Fruit fly (Drosophila melanogaster) whole organism, prepupa: ENCODE results near the gene rec.

Experiments used
- Blimp-1 ChIP-seq: fragments of 200-800 bp; sonication (Bioruptor generic); optimal IDR thresholded peaks from 3 replicates; lab custom pipeline; 2017; ENCODE audit warnings: missing biosample characterization, missing genetic modification characterization, mild to moderate bottlenecking, moderate library complexity, missing genetic modification reagents
- CG11294 ChIP-seq: fragments of 200-800 bp; sonication (Bioruptor generic); IDR thresholded peaks from 2 replicates; pipeline ENCODE4 v1.3.6; 2022; ENCODE audit warnings: missing biosample characterization, missing genetic modification characterization
- CG11762 ChIP-seq: fragments of 200-800 bp; sonication (Bioruptor generic); optimal IDR thresholded peaks from 3 replicates; lab custom pipeline; 2016; ENCODE audit warnings: missing biosample characterization, missing genetic modification characterization; ENCODE audit not compliant: insufficient read depth
- CG15336 ChIP-seq: fragments of 200-800 bp; sonication (Bioruptor generic); IDR thresholded peaks from 2 replicates; pipeline ENCODE4 v1.3.6; 2022; ENCODE audit warnings: missing biosample characterization, missing genetic modification characterization
- CG3032 ChIP-seq: fragments of 200-800 bp; optimal IDR thresholded peaks from 2 replicates; lab custom pipeline; 2019; ENCODE audit warnings: missing biosample characterization, mild to moderate bottlenecking, missing genetic modification characterization, moderate library complexity
- CG32006 ChIP-seq: fragments of 200-800 bp; sonication (Bioruptor generic); optimal IDR thresholded peaks from 3 replicates; lab custom pipeline; 2017; ENCODE audit warnings: missing biosample characterization, mild to moderate bottlenecking, missing genetic modification characterization
- CG34406 ChIP-seq: fragments of 200-800 bp; sonication (Bioruptor generic); optimal IDR thresholded peaks from 3 replicates; lab custom pipeline; 2016; ENCODE audit warnings: missing biosample characterization, missing genetic modification characterization
- CG4318 ChIP-seq: fragments of 200-800 bp; sonication (Bioruptor generic); optimal IDR thresholded peaks from 3 replicates; lab custom pipeline; 2017; ENCODE audit warnings: missing biosample characterization, mild to moderate bottlenecking, missing genetic modification characterization
- CG6163 ChIP-seq: fragments of 200-800 bp; sonication (Bioruptor generic); IDR thresholded peaks from 3 replicates; pipeline ENCODE4 v1.3.6; 2022; ENCODE audit warnings: missing biosample characterization, missing genetic modification characterization
- CG6276 ChIP-seq: fragments of 200-800 bp; sonication (Bioruptor generic); optimal IDR thresholded peaks from 2 replicates; lab custom pipeline; 2017; ENCODE audit warnings: missing biosample characterization, mild to moderate bottlenecking, missing genetic modification characterization
- CG6792 ChIP-seq: fragments of 200-800 bp; sonication (Bioruptor generic); optimal IDR thresholded peaks from 3 replicates; lab custom pipeline; 2016; ENCODE audit warnings: missing biosample characterization, missing genetic modification characterization
- CG6808 ChIP-seq: fragments of 200-800 bp; sonication (Bioruptor generic); optimal IDR thresholded peaks from 3 replicates; lab custom pipeline; 2017; ENCODE audit warnings: missing biosample characterization, missing genetic modification characterization, mild to moderate bottlenecking, moderate library complexity, missing genetic modification reagents
- CG6854 ChIP-seq: fragments of 200-800 bp; sonication (Bioruptor generic); optimal IDR thresholded peaks from 2 replicates; lab custom pipeline; 2017; ENCODE audit warnings: missing biosample characterization, mild to moderate bottlenecking, missing genetic modification characterization
- CG7368 ChIP-seq: fragments of 200-800 bp; sonication (Bioruptor generic); optimal IDR thresholded peaks from 3 replicates; lab custom pipeline; 2016; ENCODE audit warnings: missing biosample characterization, missing genetic modification characterization
- CG8119 ChIP-seq: fragments of 200-800 bp; sonication (Bioruptor generic); IDR thresholded peaks from 3 replicates; pipeline ENCODE4 v1.3.6; 2022; ENCODE audit warnings: missing biosample characterization, missing genetic modification characterization
- CG8319 ChIP-seq: fragments of 200-800 bp; sonication (Bioruptor generic); optimal IDR thresholded peaks from 3 replicates; lab custom pipeline; 2016; ENCODE audit warnings: missing biosample characterization, missing genetic modification characterization
- CG8632 ChIP-seq: fragments of 200-800 bp; sonication (Bioruptor generic); optimal IDR thresholded peaks from 3 replicates; lab custom pipeline; 2016; ENCODE audit warnings: missing biosample characterization, missing genetic modification characterization
- CG9139 ChIP-seq: fragments of 200-800 bp; sonication (Bioruptor generic); optimal IDR thresholded peaks from 3 replicates; lab custom pipeline; 2017; ENCODE audit warnings: missing biosample characterization, mild to moderate bottlenecking, missing genetic modification characterization
- Eip75B ChIP-seq: fragments of 200-800 bp; sonication (Bioruptor generic); optimal IDR thresholded peaks from 3 replicates; lab custom pipeline; 2016; ENCODE audit warnings: missing biosample characterization, missing genetic modification characterization
- Eip78C ChIP-seq: fragments of 200-800 bp; sonication (Bioruptor generic); peaks from one replicate; lab custom pipeline; 2016; ENCODE audit warnings: missing biosample characterization, missing genetic modification characterization
- Eip93F ChIP-seq: fragments of 200-800 bp; sonication (Bioruptor generic); optimal IDR thresholded peaks from 2 replicates; lab custom pipeline; 2016; ENCODE audit warnings: missing biosample characterization, mild to moderate bottlenecking, missing genetic modification characterization
- Ets21C ChIP-seq: fragments of 200-800 bp; sonication (Bioruptor generic); optimal IDR thresholded peaks from 3 replicates; lab custom pipeline; 2016; ENCODE audit warnings: missing biosample characterization, missing genetic modification characterization
- Ets96B ChIP-seq: fragments of 200-800 bp; optimal IDR thresholded peaks from 2 replicates; lab custom pipeline; 2019; ENCODE audit warnings: missing biosample characterization, mild to moderate bottlenecking, missing genetic modification characterization, moderate library complexity
- Met ChIP-seq: fragments of 200-800 bp; sonication (Bioruptor generic); optimal IDR thresholded peaks from 3 replicates; lab custom pipeline; 2016; ENCODE audit warnings: missing biosample characterization, missing genetic modification characterization
- Sox102F ChIP-seq: fragments of 200-800 bp; sonication (Bioruptor generic); optimal IDR thresholded peaks from 2 replicates; lab custom pipeline; 2016; ENCODE audit warnings: missing biosample characterization, mild to moderate bottlenecking, missing genetic modification characterization
- Sox14 ChIP-seq: fragments of 200-800 bp; sonication (Bioruptor generic); optimal IDR thresholded peaks from 3 replicates; lab custom pipeline; 2016; ENCODE audit warnings: missing biosample characterization, missing genetic modification characterization
- Sox15 ChIP-seq: fragments of 200-800 bp; sonication (Bioruptor generic); optimal IDR thresholded peaks from 3 replicates; lab custom pipeline; 2016; ENCODE audit warnings: missing biosample characterization, missing genetic modification characterization
- cyc ChIP-seq: fragments of 200-800 bp; sonication (Bioruptor generic); optimal IDR thresholded peaks from 3 replicates; lab custom pipeline; 2016; ENCODE audit warnings: missing biosample characterization, missing genetic modification characterization
- dsx ChIP-seq: fragments of 200-800 bp; optimal IDR thresholded peaks from 3 replicates; lab custom pipeline; 2019; ENCODE audit warnings: missing biosample characterization, mild to moderate bottlenecking, missing genetic modification characterization, moderate library complexity; ENCODE audit not compliant: poor library complexity, severe bottlenecking
- fd59A ChIP-seq: fragments of 200-800 bp; sonication (Bioruptor generic); optimal IDR thresholded peaks from 2 replicates; lab custom pipeline; 2017; ENCODE audit warnings: missing biosample characterization, mild to moderate bottlenecking, missing genetic modification characterization, missing genetic modification reagents
- fd85E ChIP-seq: fragments of 200-800 bp; sonication (Bioruptor generic); optimal IDR thresholded peaks from 3 replicates; lab custom pipeline; 2016; ENCODE audit warnings: missing biosample characterization, missing genetic modification characterization
- fkh ChIP-seq: fragments of 200-800 bp; sonication (Bioruptor generic); optimal IDR thresholded peaks from 3 replicates; lab custom pipeline; 2017; ENCODE audit warnings: missing biosample characterization, mild to moderate bottlenecking, missing genetic modification characterization, moderate library complexity
- lz ChIP-seq: fragments of 200-800 bp; sonication (Bioruptor generic); optimal IDR thresholded peaks from 3 replicates; lab custom pipeline; 2016; ENCODE audit warnings: missing biosample characterization, missing genetic modification characterization
- pdm3 ChIP-seq: fragments of 200-800 bp; sonication (Bioruptor generic); optimal IDR thresholded peaks from 3 replicates; lab custom pipeline; 2016; ENCODE audit warnings: missing biosample characterization, missing genetic modification characterization
- salr ChIP-seq, 2 experiments: fragments of 200-800 bp; sonication (Bioruptor generic); optimal IDR thresholded peaks; 3 replicates each; lab custom pipeline; 2016 to 2018; ENCODE audit warnings: missing biosample characterization in 2 of 2, missing genetic modification characterization in 2 of 2, mild to moderate bottlenecking in 1 of 2
- spab ChIP-seq: fragments of 200-800 bp; sonication (Bioruptor generic); optimal IDR thresholded peaks from 2 replicates; lab custom pipeline; 2017; ENCODE audit warnings: missing biosample characterization, mild to moderate bottlenecking, missing genetic modification characterization, missing genetic modification reagents
- ss ChIP-seq, 2 experiments: fragments of 200-800 bp; sonication (Bioruptor generic); optimal IDR thresholded peaks; 2 replicates in 1 of 2; 3 replicates in 1 of 2; lab custom pipeline; 2017 to 2018; ENCODE audit warnings: mild to moderate bottlenecking in 2 of 2, missing biosample characterization in 2 of 2, missing genetic modification characterization in 2 of 2, moderate library complexity in 1 of 2
- svp ChIP-seq: fragments of 200-800 bp; sonication (Bioruptor generic); peaks from one replicate; lab custom pipeline; 2016; ENCODE audit warnings: missing biosample characterization, missing genetic modification characterization
- vri ChIP-seq: fragments of 200-800 bp; sonication (Bioruptor generic); optimal IDR thresholded peaks from 3 replicates; lab custom pipeline; 2016; ENCODE audit warnings: missing biosample characterization, mild to moderate bottlenecking, missing genetic modification characterization

rec gene

dm6 chr3R:15816276-15816675, 16.2 kb downstream of the rec start (continued):
- peak; percentile 34 for TF ChIP-seq pdm3 (GFP tag; lab: Kevin White, UChicago)
- TF ChIP-seq CG6792 = peak; percentile 29
- TF ChIP-seq CG7368 (GFP tag; lab: Kevin White, UChicago) = peak; percentile 33
- TF ChIP-seq svp = peak; percentile 39
- peak; percentile 27 for TF ChIP-seq lz (GFP tag; lab: Kevin White, UChicago)
- TF ChIP-seq vri (GFP tag; lab: Kevin White, UChicago) = no peak
- TF ChIP-seq Eip93F (GFP tag; lab: Kevin White, UChicago) = no peak
- TF ChIP-seq CG9139 (GFP tag; lab: Kevin White, UChicago) = no peak
- TF ChIP-seq Sox102F (GFP tag; lab: Kevin White, UChicago) = peak; percentile 18
- no peak for TF ChIP-seq CG8319
- TF ChIP-seq CG8119 (GFP tag; lab: Robert Waterston, UW) = peak; percentile 36; the same call in 1 of the 3 replicates
- TF ChIP-seq cyc (GFP tag; lab: Kevin White, UChicago) = peak; percentile 32
- TF ChIP-seq fkh = no peak
- TF ChIP-seq dsx = no peak
- TF ChIP-seq Sox14 (GFP tag; lab: Kevin White, UChicago) = no peak
- TF ChIP-seq CG34406 = no peak
- TF ChIP-seq Eip75B (GFP tag; lab: Kevin White, UChicago) = peak; percentile 39
- no peak for TF ChIP-seq salr (GFP tag; optimal IDR thresholded peaks at IDR 0.05; lab: Kevin White, UChicago)
- no peak for TF ChIP-seq CG11762
- TF ChIP-seq Blimp-1 (GFP tag; lab: Kevin White, UChicago) = no peak
- TF ChIP-seq CG4318 (GFP tag; lab: Kevin White, UChicago) = no peak
- TF ChIP-seq CG15336 = peak; percentile 44
- no peak for TF ChIP-seq CG6808 (GFP tag; lab: Kevin White, UChicago)
- TF ChIP-seq Sox15 (GFP tag; lab: Kevin White, UChicago) = no peak
- no peak for TF ChIP-seq CG6276 (GFP tag; lab: Kevin White, UChicago)
- TF ChIP-seq CG8632 (GFP tag; lab: Kevin White, UChicago) = no peak
- no peak for TF ChIP-seq Ets96B (tag; lab: Kevin White, UChicago)
- no peak for TF ChIP-seq CG3032 (tag; lab: Kevin White, UChicago)
- TF ChIP-seq ss (GFP tag; optimal IDR thresholded peaks at IDR 0.05; lab: Kevin White, UChicago) = no peak
- no peak for TF ChIP-seq spab (GFP tag; lab: Kevin White, UChicago)
- peak; percentile 31 for TF ChIP-seq Met
- no peak for TF ChIP-seq CG32006 (GFP tag; lab: Kevin White, UChicago)
- peak; percentile 4 for TF ChIP-seq Ets21C (GFP tag; lab: Kevin White, UChicago)
- no peak for TF ChIP-seq fd85E (GFP tag; lab: Kevin White, UChicago)
- peak; percentile 55 for TF ChIP-seq Eip78C (GFP tag; lab: Kevin White, UChicago)
- TF ChIP-seq CG6163 (GFP tag; lab: Robert Waterston, UW) = peak; percentile 73
- no peak for TF ChIP-seq fd59A (GFP tag; lab: Kevin White, UChicago)
- TF ChIP-seq CG11294 = no peak

- TF ChIP-seq Sox14 (GFP tag; lab: Kevin White, UChicago) (no peak), CG34406 (no peak), CG32006 (GFP tag; lab: Kevin White, UChicago) (no peak), Sox102F (GFP tag; lab: Kevin White, UChicago) (no peak), CG7368 (GFP tag; lab: Kevin White, UChicago) (no peak), CG3032 (tag; lab: Kevin White, UChicago) (no peak), CG11762 (no peak), CG6792 (no peak), Sox15 (GFP tag; lab: Kevin White, UChicago) (no peak), CG11294 (no peak), CG6854 (GFP tag; lab: Kevin White, UChicago) (no peak), fd59A (GFP tag; lab: Kevin White, UChicago) (no peak), fkh (no peak), lz (GFP tag; lab: Kevin White, UChicago) (no peak)
Observed at dm6 chr3R:15814150-15814549, 18.3 kb downstream of the rec start.
